Worm (Caenorhabditis elegans): Measurements from ENCODE around the gene dhhc-6.
A peak's percentile ranks its signal among the peaks of the same experiment; 100 is the strongest.
"Not testable (repeated sequence)": the region's sequence is repeated elsewhere in the genome, so short reads cannot be mapped to it uniquely, and the experiment has no call there.

The dhhc-6 gene

DNA sequence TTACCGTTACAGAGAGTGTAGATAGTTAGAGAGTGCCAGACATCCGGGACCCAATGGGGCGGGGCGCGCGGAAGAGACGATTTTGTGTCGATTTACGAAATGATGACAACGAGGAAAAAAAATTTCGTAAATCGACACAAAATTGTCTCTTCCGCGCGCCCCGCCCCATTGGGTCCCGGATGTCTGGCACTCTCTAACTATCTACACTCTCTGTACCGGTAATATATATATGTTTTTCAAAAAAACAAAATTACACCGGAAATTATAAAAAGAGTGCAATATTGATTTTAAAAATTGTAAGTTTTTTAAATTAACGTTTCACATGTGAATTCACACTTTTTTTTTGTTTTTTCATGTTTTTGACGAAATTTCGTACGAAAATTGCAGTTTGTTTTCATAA lies 13.3 kb downstream of the dhhc-6 start, which contains the start of gene B0001.4:
Gene B0001.4, minus strand, starts transcription at position 101 of the 400 bp plus-strand sequence.
- TF ChIP-seq daf-19 (GFP tag; conservative IDR thresholded peaks at IDR 0.05); lin-13 (GFP tag; optimal IDR thresholded peaks at IDR 0.05); ZK546.5 (tag; optimal IDR thresholded peaks at IDR 0.05): not testable (repeated sequence)

DNA sequence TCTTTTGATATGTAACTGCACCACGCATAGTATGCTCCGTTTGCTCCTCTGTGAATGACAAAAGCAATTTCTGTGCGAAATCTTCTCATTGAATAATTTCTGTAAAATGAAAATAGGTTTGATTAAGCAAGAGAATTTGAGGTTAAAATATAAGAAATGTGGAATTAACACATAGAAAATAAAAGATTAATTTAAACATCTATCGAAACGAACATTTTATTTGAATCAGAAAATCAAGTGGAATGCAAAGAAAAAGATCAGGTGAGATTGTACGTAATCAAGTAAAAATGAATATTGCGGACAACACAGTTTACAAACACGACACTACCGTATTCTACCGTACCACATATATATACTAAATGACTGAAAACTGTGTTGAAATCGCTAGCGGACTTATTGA lies 16.2 kb downstream of the dhhc-6 start, which contains the start of gene B0001.8:
Gene B0001.8, minus strand, starts transcription at position 101 of the 400 bp plus-strand sequence.
- peak in 1 of 2 experiments; percentile 50 for TF ChIP-seq unc-62 (GFP tag; optimal IDR thresholded peaks at IDR 0.05 in 1 of 2)
- TF ChIP-seq unc-62 (tag; optimal IDR thresholded peaks at IDR 0.05) = no peak
- TF ChIP-seq snpc-4 (tag; optimal IDR thresholded peaks at IDR 0.05) = no peak

DNA sequence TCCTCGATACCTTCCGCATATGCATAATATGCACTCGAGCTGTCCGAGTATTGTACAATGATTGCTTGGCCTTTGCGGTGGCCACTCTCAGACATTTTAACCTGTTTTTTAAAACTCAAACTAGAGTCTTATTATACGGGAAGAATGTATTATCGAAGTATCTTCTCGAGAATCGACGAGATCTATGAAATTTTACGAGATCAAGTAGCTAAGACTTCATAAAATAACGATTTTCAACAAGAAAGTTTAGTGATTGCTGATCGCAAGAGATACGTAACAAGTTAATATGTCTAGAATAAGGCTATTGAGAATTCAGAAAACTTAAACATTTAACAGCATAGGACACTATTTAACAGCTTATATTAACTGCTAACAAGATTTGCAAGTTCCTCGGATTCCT lies 18.5 kb downstream of the dhhc-6 start, which contains the start of gene B0001.5:
Gene B0001.5, minus strand, starts transcription at position 101 of the 400 bp plus-strand sequence.
- TF ChIP-seq dmd-6 (GFP tag; IDR thresholded peaks at IDR 0.05) = no peak
- no peak for TF ChIP-seq ctbp-1 (GFP tag; IDR thresholded peaks at IDR 0.05)
- TF ChIP-seq daf-16 (GFP tag; optimal IDR thresholded peaks at IDR 0.05) = no peak
- TF ChIP-seq daf-16 (tag; optimal IDR thresholded peaks at IDR 0.05) = no peak
- TF ChIP-seq nhr-102 (tag; optimal IDR thresholded peaks at IDR 0.05) = no peak
- no peak for TF ChIP-seq spr-1 (tag; optimal IDR thresholded peaks at IDR 0.05)
- no peak for TF ChIP-seq mep-1 (tag; optimal IDR thresholded peaks at IDR 0.05)
- no peak for TF ChIP-seq ZK546.5 (tag; optimal IDR thresholded peaks at IDR 0.05)
- no peak for TF ChIP-seq lin-1 (GFP tag; IDR thresholded peaks at IDR 0.05)
- TF ChIP-seq nhr-76 (tag; optimal IDR thresholded peaks at IDR 0.05) = no peak
- TF ChIP-seq zfp-2 (tag; optimal IDR thresholded peaks at IDR 0.05) = no peak
- TF ChIP-seq lin-13 (GFP tag; optimal IDR thresholded peaks at IDR 0.05) = no peak
- no peak for TF ChIP-seq nhr-48 (tag; optimal IDR thresholded peaks at IDR 0.05)
- no peak for TF ChIP-seq mdl-1 (tag; optimal IDR thresholded peaks at IDR 0.05)
- TF ChIP-seq tag-97 (GFP tag; IDR thresholded peaks at IDR 0.05) = no peak
- TF ChIP-seq nhr-111 (GFP tag; optimal IDR thresholded peaks at IDR 0.05) = no peak
- TF ChIP-seq mes-2 (tag; optimal IDR thresholded peaks at IDR 0.05; ENCODE audit: poor library complexity, severe bottlenecking) = no peak
- TF ChIP-seq D1046.2 (GFP tag; IDR thresholded peaks at IDR 0.05) = no peak
- TF ChIP-seq nhr-25 (tag; optimal IDR thresholded peaks at IDR 0.05; ENCODE audit: borderline replicate concordance, insufficient read depth) = no peak
- TF ChIP-seq unc-62 (GFP tag; optimal IDR thresholded peaks at IDR 0.05 in 1 of 2) = no peak
- TF ChIP-seq unc-62 (tag; optimal IDR thresholded peaks at IDR 0.05) = no peak

DNA sequence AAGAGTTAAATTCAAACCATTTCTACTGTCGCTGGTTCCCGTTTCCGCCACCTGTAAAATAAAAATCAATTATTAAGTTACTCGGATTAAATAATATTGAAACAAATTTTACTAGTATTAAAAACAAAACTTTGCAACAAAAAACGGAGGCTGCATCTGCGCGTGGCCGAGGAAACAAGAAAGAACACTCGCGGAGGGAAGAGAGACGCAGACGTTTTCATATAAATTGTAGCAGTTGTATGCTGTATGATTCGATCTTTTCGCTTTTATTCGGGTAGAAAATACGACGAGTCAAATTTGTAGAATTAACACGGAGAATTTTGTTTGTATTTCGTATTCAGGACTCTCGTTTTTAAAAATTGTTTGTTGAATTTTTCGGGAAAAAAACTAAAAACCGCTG lies 20.9 kb downstream of the dhhc-6 start, which contains the start of gene B0001.3:
Gene B0001.3, minus strand, starts transcription at position 55 of the 400 bp plus-strand sequence.
- TF ChIP-seq hlh-30 (tag; optimal IDR thresholded peaks at IDR 0.05; ENCODE audit: insufficient read depth) = peak; percentile 24
- no peak for TF ChIP-seq unc-62 (GFP tag; optimal IDR thresholded peaks at IDR 0.05 in 1 of 2)
- no peak for TF ChIP-seq unc-62 (tag; optimal IDR thresholded peaks at IDR 0.05)
- TF ChIP-seq lin-15B (tag; optimal IDR thresholded peaks at IDR 0.05) = no peak
- TF ChIP-seq egl-43 (GFP tag; IDR thresholded peaks at IDR 0.05) = no peak
- peak in 1 of 2 experiments; percentile 37 for TF ChIP-seq lsy-2 (tag; optimal IDR thresholded peaks at IDR 0.05)
- TF ChIP-seq mes-2 (tag; optimal IDR thresholded peaks at IDR 0.05; ENCODE audit: poor library complexity, severe bottlenecking) = peak; percentile 53
- TF ChIP-seq gei-8 (GFP tag; optimal IDR thresholded peaks at IDR 0.05) = no peak
- no peak for TF ChIP-seq lin-1 (GFP tag; IDR thresholded peaks at IDR 0.05)
- peak; percentile 51 for TF ChIP-seq nhr-28 (tag; optimal IDR thresholded peaks at IDR 0.05)

DNA sequence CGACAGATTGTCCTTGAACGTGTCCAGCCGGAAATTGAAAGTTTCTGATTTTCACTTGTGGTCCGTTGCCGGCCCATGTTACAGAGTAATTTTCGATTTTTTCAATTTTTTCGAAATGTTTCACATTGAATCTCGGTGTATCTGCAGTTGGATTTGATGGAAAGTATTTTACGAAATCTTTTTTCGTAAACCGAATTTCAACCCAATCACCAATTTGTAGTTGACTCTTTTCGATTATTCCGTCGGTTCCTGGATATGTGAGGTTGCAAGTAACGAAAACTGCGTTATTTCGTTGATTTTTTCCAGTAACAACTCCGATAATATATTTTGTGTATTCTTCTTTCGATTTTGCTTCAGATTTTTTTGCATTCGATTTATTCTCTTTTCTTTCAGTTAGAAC lies 24.9 kb downstream of the dhhc-6 start:
- TF ChIP-seq unc-62 (GFP tag; optimal IDR thresholded peaks at IDR 0.05 in 1 of 2) (peak in 1 of 2 experiments; percentile 92), unc-62 (tag; optimal IDR thresholded peaks at IDR 0.05) (no peak), snpc-4 (tag; optimal IDR thresholded peaks at IDR 0.05) (no peak)

DNA sequence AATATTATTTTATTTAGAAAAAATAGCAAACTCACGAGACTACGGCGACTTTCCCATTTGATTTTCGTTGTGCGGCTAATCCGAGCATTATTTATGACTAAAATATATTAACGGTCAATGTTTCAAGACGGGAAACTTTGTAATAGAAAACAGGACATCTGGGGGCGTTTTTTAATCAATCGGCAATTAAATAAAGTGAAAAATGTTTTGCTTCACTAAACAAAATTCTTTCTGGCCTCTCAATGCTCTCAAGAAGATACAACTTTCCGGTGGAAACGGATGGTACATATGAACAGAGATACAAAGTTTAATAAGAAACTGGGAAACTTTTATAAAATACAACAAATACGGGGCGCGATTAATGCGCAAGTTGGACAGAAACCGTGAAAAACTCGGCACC lies 26.1 kb downstream of the dhhc-6 start, which contains the start of gene B0001.2:
Gene B0001.2, minus strand, starts transcription at position 101 of the 400 bp plus-strand sequence.
- TF ChIP-seq hif-1 (tag; optimal IDR thresholded peaks at IDR 0.05) (no peak), T26A8.4 (GFP tag; IDR thresholded peaks at IDR 0.05) (no peak), Y5F2A.4 (GFP tag; optimal IDR thresholded peaks at IDR 0.05) (no peak), mep-1 (tag; optimal IDR thresholded peaks at IDR 0.05) (no peak), set-16 (GFP tag; IDR thresholded peaks at IDR 0.05) (no peak), lin-13 (GFP tag; optimal IDR thresholded peaks at IDR 0.05) (no peak)
